Fruit fly (Drosophila melanogaster) whole organism, pupa: Measurements from ENCODE around the gene hng3.

Experiments used
- CG10348 ChIP-seq: fragments of 200-800 bp; sonication (Bioruptor generic); IDR thresholded peaks from 2 replicates; pipeline ENCODE4 v1.3.6; 2022; ENCODE audit warnings: missing biosample characterization, missing genetic modification characterization
- CG12605 ChIP-seq: fragments of 200-800 bp; sonication (Bioruptor generic); IDR thresholded peaks from 2 replicates; pipeline ENCODE4 v1.3.6; 2022; ENCODE audit warnings: missing biosample characterization, missing genetic modification characterization
- CG13204 ChIP-seq: fragments of 200-800 bp; sonication (Bioruptor generic); optimal IDR thresholded peaks from 2 replicates; lab custom pipeline; 2018; ENCODE audit warnings: missing biosample characterization, mild to moderate bottlenecking, missing genetic modification characterization, moderate library complexity
- CG14655 ChIP-seq: fragments of 200-800 bp; sonication (Bioruptor generic); optimal IDR thresholded peaks from 3 replicates; lab custom pipeline; 2017; ENCODE audit warnings: mild to moderate bottlenecking, missing biosample characterization, missing genetic modification reagents, missing genetic modification characterization
- CG15710 ChIP-seq: fragments of 200-800 bp; sonication (Bioruptor generic); optimal IDR thresholded peaks from 2 replicates; lab custom pipeline; 2018; ENCODE audit warnings: missing biosample characterization, mild to moderate bottlenecking, missing genetic modification characterization, moderate library complexity
- CG17806 ChIP-seq: fragments of 200-800 bp; sonication (Bioruptor generic); optimal IDR thresholded peaks from 2 replicates; lab custom pipeline; 2018; ENCODE audit warnings: missing biosample characterization, mild to moderate bottlenecking, missing genetic modification characterization, moderate library complexity
- CG32121 ChIP-seq: fragments of 200-800 bp; sonication (Bioruptor generic); IDR thresholded peaks from 2 replicates; pipeline ENCODE4 v1.3.6; 2022; ENCODE audit warnings: missing biosample characterization, missing genetic modification characterization
- CG34367 ChIP-seq: fragments of 200-800 bp; sonication (Bioruptor generic); optimal IDR thresholded peaks from 2 replicates; lab custom pipeline; 2018; ENCODE audit warnings: missing biosample characterization, mild to moderate bottlenecking, missing genetic modification characterization
- CG4496 ChIP-seq: fragments of 200-800 bp; sonication (Bioruptor generic); IDR thresholded peaks from 3 replicates; pipeline ENCODE4 v1.3.6; 2022; ENCODE audit warnings: missing biosample characterization, missing genetic modification characterization
- CG8159 ChIP-seq: fragments of 200-800 bp; sonication (Bioruptor generic); optimal IDR thresholded peaks from 3 replicates; lab custom pipeline; 2018; ENCODE audit warnings: missing biosample characterization, mild to moderate bottlenecking, missing genetic modification characterization, moderate library complexity
- CG8301 ChIP-seq: fragments of 200-800 bp; sonication (Bioruptor generic); optimal IDR thresholded peaks from 2 replicates; lab custom pipeline; 2018; ENCODE audit warnings: missing biosample characterization, mild to moderate bottlenecking, missing genetic modification characterization
- CG9948 ChIP-seq: fragments of 200-800 bp; sonication (Bioruptor generic); optimal IDR thresholded peaks from 2 replicates; lab custom pipeline; 2018; ENCODE audit warnings: missing biosample characterization, mild to moderate bottlenecking, missing genetic modification characterization, moderate library complexity
- D1 ChIP-seq: fragments of 200-800 bp; sonication (Bioruptor generic); optimal IDR thresholded peaks from 2 replicates; lab custom pipeline; 2018; ENCODE audit warnings: missing biosample characterization, mild to moderate bottlenecking, missing genetic modification characterization, moderate library complexity
- EcR ChIP-seq: fragments of 200-800 bp; sonication (Bioruptor generic); optimal IDR thresholded peaks from 3 replicates; lab custom pipeline; 2019; ENCODE audit warnings: missing biosample characterization, missing genetic modification characterization, mild to moderate bottlenecking, moderate library complexity, missing genetic modification reagents
- Ets98B ChIP-seq: fragments of 200-800 bp; sonication (Bioruptor generic); IDR thresholded peaks from 2 replicates; pipeline ENCODE4 v1.3.6; 2022; ENCODE audit warnings: missing biosample characterization, missing genetic modification characterization
- Pif1A ChIP-seq: fragments of 200-800 bp; sonication (Bioruptor generic); optimal IDR thresholded peaks from 3 replicates; lab custom pipeline; 2016; ENCODE audit warnings: missing biosample characterization, missing genetic modification characterization
- Pif1B ChIP-seq: fragments of 200-800 bp; sonication (Bioruptor generic); optimal IDR thresholded peaks from 3 replicates; lab custom pipeline; 2016; ENCODE audit warnings: missing biosample characterization, missing genetic modification characterization
- Snoo ChIP-seq: fragments of 200-800 bp; sonication (Bioruptor generic); optimal IDR thresholded peaks from 3 replicates; lab custom pipeline; 2017; ENCODE audit warnings: missing biosample characterization, mild to moderate bottlenecking, missing genetic modification characterization, inconsistent platforms
- fd96Ca ChIP-seq: fragments of 200-800 bp; sonication (Bioruptor generic); IDR thresholded peaks from 3 replicates; pipeline ENCODE4 v1.3.6; 2022; ENCODE audit warnings: missing biosample characterization, missing genetic modification characterization
- gl ChIP-seq: fragments of 200-800 bp; sonication (Bioruptor generic); optimal IDR thresholded peaks from 2 replicates; lab custom pipeline; 2018; ENCODE audit warnings: missing biosample characterization, mild to moderate bottlenecking, missing genetic modification characterization
- rn ChIP-seq: fragments of 200-800 bp; sonication (Bioruptor generic); IDR thresholded peaks from 2 replicates; pipeline ENCODE4 v1.3.6; 2022; ENCODE audit warnings: missing biosample characterization, missing genetic modification characterization

The hng3 gene

dm6 chr3L:699368-700150 lies 55.7 kb downstream of the hng3 start:
- TF ChIP-seq CG17806 (tag; lab: Kevin White, UChicago), result peak; percentile 42
- peak; percentile 61 for TF ChIP-seq CG34367
- TF ChIP-seq CG12605, result no peak
- TF ChIP-seq Snoo (tag; lab: Kevin White, UChicago), result peak; percentile 33
- peak; percentile 60 for TF ChIP-seq CG15710 (tag; lab: Kevin White, UChicago)
- TF ChIP-seq EcR (GFP tag; lab: Kevin White, UChicago), result peak; percentile 68
- peak; percentile 18 for TF ChIP-seq CG13204 (GFP tag; lab: Kevin White, UChicago)
- TF ChIP-seq CG8159, result peak; percentile 67
- no peak for TF ChIP-seq CG4496 (GFP tag; lab: Robert Waterston, UW)
- TF ChIP-seq CG9948 (tag; lab: Kevin White, UChicago), result peak; percentile 41
- peak; percentile 47 for TF ChIP-seq CG8301 (tag; lab: Kevin White, UChicago)
- TF ChIP-seq CG32121 (GFP tag; lab: Robert Waterston, UW), result no peak
- TF ChIP-seq D1 (tag; lab: Kevin White, UChicago), result peak; percentile 48
- TF ChIP-seq rn (GFP tag; lab: Robert Waterston, UW), result no peak
- TF ChIP-seq gl (tag; lab: Kevin White, UChicago), result no peak
- peak; percentile 18; the same call in 1 of the 2 replicates for TF ChIP-seq Ets98B (GFP tag; lab: Robert Waterston, UW)
- TF ChIP-seq Pif1B (GFP tag; lab: Kevin White, UChicago), result peak; percentile 33
- TF ChIP-seq CG10348 (GFP tag; lab: Robert Waterston, UW), result no peak
- TF ChIP-seq CG14655 (GFP tag; lab: Kevin White, UChicago), result peak; percentile 74
- no peak for TF ChIP-seq fd96Ca (GFP tag; lab: Robert Waterston, UW)
- TF ChIP-seq Pif1A, result peak; percentile 15
- TF ChIP-seq, all 21 proteins: peak for 14

dm6 chr3L:698748-699367 lies 56.4 kb downstream of the hng3 start, which contains the start of gene CG13894:
CG13894 (minus strand) TSS chr3L:699144.
- TF ChIP-seq Snoo (tag; lab: Kevin White, UChicago), result no peak
- TF ChIP-seq Ets98B (GFP tag; lab: Robert Waterston, UW), result no peak; the same call in 1 of the 2 replicates
- no peak for TF ChIP-seq CG12605
- TF ChIP-seq CG8301 (tag; lab: Kevin White, UChicago), result no peak
- TF ChIP-seq Pif1A, result no peak
- TF ChIP-seq Pif1B (GFP tag; lab: Kevin White, UChicago), result no peak
- TF ChIP-seq CG14655 (GFP tag; lab: Kevin White, UChicago), result no peak
- TF ChIP-seq CG15710 (tag; lab: Kevin White, UChicago), result no peak
- TF ChIP-seq CG13204 (GFP tag; lab: Kevin White, UChicago), result no peak
- TF ChIP-seq EcR (GFP tag; lab: Kevin White, UChicago), result no peak
- TF ChIP-seq CG32121 (GFP tag; lab: Robert Waterston, UW), result no peak
- no peak for TF ChIP-seq CG17806 (tag; lab: Kevin White, UChicago)
- TF ChIP-seq CG10348 (GFP tag; lab: Robert Waterston, UW), result no peak
- TF ChIP-seq gl (tag; lab: Kevin White, UChicago), result no peak
- TF ChIP-seq fd96Ca (GFP tag; lab: Robert Waterston, UW), result no peak
- TF ChIP-seq CG8159, result no peak

- TF ChIP-seq CG10348 (GFP tag; lab: Robert Waterston, UW) (no peak), D1 (tag; lab: Kevin White, UChicago) (no peak), CG15710 (tag; lab: Kevin White, UChicago) (no peak), fd96Ca (GFP tag; lab: Robert Waterston, UW) (no peak), CG13204 (GFP tag; lab: Kevin White, UChicago) (no peak), CG17806 (tag; lab: Kevin White, UChicago) (no peak), Pif1A (no peak), Pif1B (GFP tag; lab: Kevin White, UChicago) (no peak), gl (tag; lab: Kevin White, UChicago) (no peak), Ets98B (GFP tag; lab: Robert Waterston, UW) (no peak), rn (GFP tag; lab: Robert Waterston, UW) (no peak)
Measured at dm6 chr3L:697724-698123, 57.6 kb downstream of the hng3 start.

- TF ChIP-seq CG32121 (GFP tag; lab: Robert Waterston, UW), result no peak
- no peak for TF ChIP-seq CG14655 (GFP tag; lab: Kevin White, UChicago)
- no peak for TF ChIP-seq Pif1B (GFP tag; lab: Kevin White, UChicago)
- no peak for TF ChIP-seq CG8159
- no peak for TF ChIP-seq rn (GFP tag; lab: Robert Waterston, UW)
- TF ChIP-seq EcR (GFP tag; lab: Kevin White, UChicago), result no peak
- TF ChIP-seq CG8301 (tag; lab: Kevin White, UChicago), result no peak
- no peak for TF ChIP-seq CG10348 (GFP tag; lab: Robert Waterston, UW)
- TF ChIP-seq Ets98B (GFP tag; lab: Robert Waterston, UW), result no peak
- TF ChIP-seq fd96Ca (GFP tag; lab: Robert Waterston, UW), result no peak
- no peak for TF ChIP-seq D1 (tag; lab: Kevin White, UChicago)
- TF ChIP-seq CG17806 (tag; lab: Kevin White, UChicago), result no peak
Measured at dm6 chr3L:697055-697427, 58.2 kb downstream of the hng3 start.
